Fruit fly (Drosophila melanogaster) whole organism, embryonic: ENCODE data around the gene pico.

ENCODE experiments used
- Aef1 ChIP-seq: fragments of 200-800 bp; sonication (Bioruptor generic); IDR thresholded peaks from 3 replicates; pipeline ENCODE4 v1.3.6; 2022; ENCODE audit warnings: missing biosample characterization, missing genetic modification characterization
- Blimp-1 ChIP-seq: fragments of 200-800 bp; sonication (Bioruptor generic); optimal IDR thresholded peaks from 3 replicates; lab custom pipeline; 2018; ENCODE audit warnings: missing biosample characterization, missing genetic modification characterization, mild to moderate bottlenecking, moderate library complexity, missing genetic modification reagents
- CG10321 ChIP-seq: fragments of 200-800 bp; sonication (Bioruptor generic); IDR thresholded peaks from 2 replicates; pipeline ENCODE4 v1.3.6; 2022; ENCODE audit warnings: missing biosample characterization, missing genetic modification characterization
- CG12104 ChIP-seq: fragments of 200-800 bp; sonication (Bioruptor generic); optimal IDR thresholded peaks from 3 replicates; lab custom pipeline; 2016; ENCODE audit warnings: missing biosample characterization, missing genetic modification characterization
- CG12219 ChIP-seq: fragments of 200-800 bp; sonication (Bioruptor generic); optimal IDR thresholded peaks from 3 replicates; lab custom pipeline; 2018; ENCODE audit warnings: missing biosample characterization, mild to moderate bottlenecking, missing genetic modification characterization
- CG12391 ChIP-seq: fragments of 200-800 bp; sonication (Bioruptor generic); optimal IDR thresholded peaks from 3 replicates; lab custom pipeline; 2018; ENCODE audit warnings: missing biosample characterization, mild to moderate bottlenecking, missing genetic modification characterization, moderate library complexity
- CG12659 ChIP-seq: fragments of 200-800 bp; sonication (Bioruptor generic); optimal IDR thresholded peaks from 3 replicates; lab custom pipeline; 2017; ENCODE audit warnings: mild to moderate bottlenecking, missing biosample characterization, missing genetic modification reagents, missing genetic modification characterization
- CG15479 ChIP-seq: fragments of 200-800 bp; sonication (Bioruptor generic); optimal IDR thresholded peaks from 3 replicates; lab custom pipeline; 2019; ENCODE audit warnings: missing biosample characterization, mild to moderate bottlenecking, missing genetic modification characterization, moderate library complexity
- CG1602 ChIP-seq: fragments of 200-800 bp; sonication (Bioruptor generic); optimal IDR thresholded peaks from 3 replicates; lab custom pipeline; 2016; ENCODE audit warnings: missing biosample characterization, missing genetic modification characterization
- CG1603 ChIP-seq: fragments of 200-800 bp; sonication (Bioruptor generic); optimal IDR thresholded peaks from 2 replicates; lab custom pipeline; 2019; ENCODE audit warnings: missing biosample characterization, mild to moderate bottlenecking, missing genetic modification characterization, moderate library complexity
- CG17359 ChIP-seq: fragments of 200-800 bp; sonication (Bioruptor generic); optimal IDR thresholded peaks from 3 replicates; lab custom pipeline; 2018; ENCODE audit warnings: missing biosample characterization, mild to moderate bottlenecking, missing genetic modification characterization, moderate library complexity
- CG17385 ChIP-seq: fragments of 200-800 bp; sonication (Bioruptor generic); optimal IDR thresholded peaks from 3 replicates; lab custom pipeline; 2018; ENCODE audit warnings: missing biosample characterization, mild to moderate bottlenecking, missing genetic modification characterization
- CG17612 ChIP-seq: fragments of 200-800 bp; sonication (Bioruptor generic); IDR thresholded peaks from 2 replicates; pipeline ENCODE4 v1.3.6; 2022; ENCODE audit warnings: missing biosample characterization, missing genetic modification characterization
- CG1832 ChIP-seq: fragments of 200-800 bp; sonication (Bioruptor generic); optimal IDR thresholded peaks from 2 replicates; lab custom pipeline; 2017; ENCODE audit warnings: missing biosample characterization, mild to moderate bottlenecking, missing genetic modification characterization, inconsistent platforms
- CG18599 ChIP-seq: fragments of 200-800 bp; sonication (Bioruptor generic); optimal IDR thresholded peaks from 3 replicates; lab custom pipeline; 2017; ENCODE audit warnings: missing biosample characterization, missing genetic modification characterization, mild to moderate bottlenecking, moderate library complexity, missing genetic modification reagents
- CG31224 ChIP-seq: fragments of 200-800 bp; sonication (Bioruptor generic); IDR thresholded peaks from 2 replicates; pipeline ENCODE4 v1.3.6; 2022; ENCODE audit warnings: missing biosample characterization, missing genetic modification characterization
- CG33557 ChIP-seq: fragments of 200-800 bp; sonication (Bioruptor generic); optimal IDR thresholded peaks from 2 replicates; lab custom pipeline; 2019; ENCODE audit warnings: missing biosample characterization, mild to moderate bottlenecking, missing genetic modification characterization, moderate library complexity
- CG4360 ChIP-seq: fragments of 200-800 bp; sonication (Bioruptor generic); IDR thresholded peaks from 2 replicates; pipeline ENCODE4 v1.3.6; 2022; ENCODE audit warnings: missing biosample characterization, missing genetic modification characterization
- CG5245 ChIP-seq: fragments of 200-800 bp; sonication (Bioruptor generic); optimal IDR thresholded peaks from 3 replicates; lab custom pipeline; 2016; ENCODE audit warnings: missing biosample characterization, missing genetic modification characterization
- CG7357 ChIP-seq: fragments of 200-800 bp; sonication (Bioruptor generic); IDR thresholded peaks from 3 replicates; pipeline ENCODE4 v1.3.6; 2022; ENCODE audit warnings: missing biosample characterization, missing genetic modification characterization
- CG7372 ChIP-seq: fragments of 200-800 bp; sonication (Bioruptor generic); IDR thresholded peaks from 2 replicates; pipeline ENCODE4 v1.3.6; 2022; ENCODE audit warnings: missing biosample characterization, missing genetic modification characterization
- CG8290 ChIP-seq, 3 experiments: fragments of 200-800 bp; sonication (Bioruptor generic); optimal IDR thresholded peaks; 2 replicates each; lab custom pipeline; 2016 to 2019; ENCODE audit warnings: missing biosample characterization in 3 of 3, missing genetic modification characterization in 3 of 3, mild to moderate bottlenecking in 2 of 3, moderate library complexity in 1 of 3
- CG8359 ChIP-seq: fragments of 200-800 bp; sonication (Bioruptor generic); optimal IDR thresholded peaks from 2 replicates; lab custom pipeline; 2017; ENCODE audit warnings: missing biosample characterization, mild to moderate bottlenecking, missing genetic modification characterization, borderline replicate concordance
- CG9727 ChIP-seq: fragments of 200-800 bp; sonication (Bioruptor generic); optimal IDR thresholded peaks from 3 replicates; lab custom pipeline; 2017; ENCODE audit warnings: missing biosample characterization, mild to moderate bottlenecking, missing genetic modification characterization
- CTCF ChIP-seq: fragments of 200-800 bp; sonication (Bioruptor generic); optimal IDR thresholded peaks from 2 replicates; lab custom pipeline; 2017; ENCODE audit warnings: missing biosample characterization, mild to moderate bottlenecking, missing genetic modification characterization, moderate library complexity
- Dip2 ChIP-seq: fragments of 200-800 bp; sonication (Bioruptor generic); IDR thresholded peaks from 2 replicates; pipeline ENCODE4 v1.3.6; 2022; ENCODE audit warnings: missing biosample characterization, missing genetic modification characterization
- Doc3 ChIP-seq: fragments of 200-800 bp; sonication (Bioruptor generic); IDR thresholded peaks from 3 replicates; pipeline ENCODE4 v1.3.6; 2022; ENCODE audit warnings: missing biosample characterization, missing genetic modification characterization; ENCODE audit not compliant: partially characterized antibody
- HLH54F ChIP-seq: fragments of 200-800 bp; sonication (Bioruptor generic); optimal IDR thresholded peaks from 3 replicates; lab custom pipeline; 2016; ENCODE audit warnings: missing biosample characterization, missing genetic modification characterization
- Hand ChIP-seq: fragments of 200-800 bp; sonication (Bioruptor generic); optimal IDR thresholded peaks from 2 replicates; lab custom pipeline; 2017; ENCODE audit warnings: mild to moderate bottlenecking, missing biosample characterization, missing genetic modification reagents, missing genetic modification characterization
- Mad ChIP-seq: fragments of 200-800 bp; sonication (Bioruptor generic); optimal IDR thresholded peaks from 2 replicates; lab custom pipeline; 2016; ENCODE audit warnings: missing biosample characterization, missing genetic modification characterization
- Med ChIP-seq: fragments of 200-800 bp; sonication (Bioruptor generic); peaks from one replicate; lab custom pipeline; 2016; ENCODE audit warnings: missing biosample characterization, missing genetic modification characterization, mild to moderate bottlenecking, inconsistent platforms, moderate library complexity
- Nf-YC ChIP-seq: fragments of 200-800 bp; optimal IDR thresholded peaks from 3 replicates; lab custom pipeline; 2019; ENCODE audit warnings: missing biosample characterization, mild to moderate bottlenecking, missing genetic modification characterization, moderate library complexity
- Optix ChIP-seq: fragments of 200-800 bp; sonication (Bioruptor generic); IDR thresholded peaks from 3 replicates; pipeline ENCODE4 v1.3.6; 2022; ENCODE audit warnings: missing biosample characterization, missing genetic modification characterization
- Pdp1 ChIP-seq, 2 experiments: fragments of 200-800 bp; sonication (Bioruptor generic); optimal IDR thresholded peaks; 3 replicates each; lab custom pipeline; 2016; ENCODE audit warnings: missing biosample characterization in 2 of 2, missing genetic modification characterization in 2 of 2, mild to moderate bottlenecking in 1 of 2, moderate library complexity in 1 of 2
- Sox102F ChIP-seq: fragments of 200-800 bp; sonication (Bioruptor generic); optimal IDR thresholded peaks from 2 replicates; lab custom pipeline; 2018; ENCODE audit warnings: missing biosample characterization, mild to moderate bottlenecking, missing genetic modification characterization, moderate library complexity
- YL-1 ChIP-seq: fragments of 200-800 bp; sonication (Bioruptor generic); optimal IDR thresholded peaks from 3 replicates; lab custom pipeline; 2017; ENCODE audit warnings: missing biosample characterization, mild to moderate bottlenecking, missing genetic modification characterization
- aop ChIP-seq: fragments of 200-800 bp; sonication (Bioruptor generic); IDR thresholded peaks from 2 replicates; pipeline ENCODE4 v1.3.6; 2022; ENCODE audit warnings: missing biosample characterization, missing genetic modification characterization
- ato ChIP-seq: fragments of 200-800 bp; sonication (Bioruptor generic); IDR thresholded peaks from 2 replicates; pipeline ENCODE4 v1.3.6; 2022; ENCODE audit warnings: missing biosample characterization, missing genetic modification characterization; ENCODE audit not compliant: partially characterized antibody
- bsh ChIP-seq, 2 experiments: fragments of 200-800 bp; sonication (Bioruptor generic); optimal IDR thresholded peaks; 2 replicates each; lab custom pipeline; 2017 to 2018; ENCODE audit warnings: mild to moderate bottlenecking in 2 of 2, missing biosample characterization in 2 of 2, missing genetic modification characterization in 2 of 2, moderate library complexity in 1 of 2
- chinmo ChIP-seq: fragments of 200-800 bp; sonication (Bioruptor generic); IDR thresholded peaks from 4 replicates; pipeline ENCODE4 v1.3.6; 2022; ENCODE audit warnings: missing biosample characterization, missing genetic modification characterization; ENCODE audit not compliant: partially characterized antibody
- crol ChIP-seq: fragments of 200-800 bp; sonication (Bioruptor generic); IDR thresholded peaks from 2 replicates; pipeline ENCODE4 v1.3.6; 2022; ENCODE audit warnings: missing biosample characterization, missing genetic modification characterization
- da ChIP-seq: fragments of 200-800 bp; sonication (Bioruptor generic); optimal IDR thresholded peaks from 2 replicates; lab custom pipeline; 2016; ENCODE audit warnings: missing biosample characterization, missing genetic modification characterization
- dm ChIP-seq: fragments of 200-800 bp; sonication (Bioruptor generic); optimal IDR thresholded peaks from 3 replicates; lab custom pipeline; 2016; ENCODE audit warnings: missing biosample characterization, missing genetic modification characterization
- dmrt11E ChIP-seq: fragments of 200-800 bp; sonication (Bioruptor generic); optimal IDR thresholded peaks from 3 replicates; lab custom pipeline; 2018; ENCODE audit warnings: missing biosample characterization, mild to moderate bottlenecking, missing genetic modification characterization, moderate library complexity
- gcm ChIP-seq: fragments of 200-800 bp; sonication (Bioruptor generic); optimal IDR thresholded peaks from 2 replicates; lab custom pipeline; 2019; ENCODE audit warnings: missing biosample characterization, mild to moderate bottlenecking, missing genetic modification characterization, moderate library complexity
- grau ChIP-seq: fragments of 200-800 bp; optimal IDR thresholded peaks from 3 replicates; lab custom pipeline; 2019; ENCODE audit warnings: missing biosample characterization, mild to moderate bottlenecking, missing genetic modification characterization, moderate library complexity
- lbe ChIP-seq: fragments of 200-800 bp; sonication (Bioruptor generic); optimal IDR thresholded peaks from 2 replicates; lab custom pipeline; 2016; ENCODE audit warnings: missing biosample characterization, mild to moderate bottlenecking, missing genetic modification characterization
- vvl ChIP-seq: fragments of 200-800 bp; sonication (Bioruptor generic); IDR thresholded peaks from 2 replicates; pipeline ENCODE4 v1.3.6; 2022; ENCODE audit warnings: missing biosample characterization, missing genetic modification characterization

Gene pico

DNA sequence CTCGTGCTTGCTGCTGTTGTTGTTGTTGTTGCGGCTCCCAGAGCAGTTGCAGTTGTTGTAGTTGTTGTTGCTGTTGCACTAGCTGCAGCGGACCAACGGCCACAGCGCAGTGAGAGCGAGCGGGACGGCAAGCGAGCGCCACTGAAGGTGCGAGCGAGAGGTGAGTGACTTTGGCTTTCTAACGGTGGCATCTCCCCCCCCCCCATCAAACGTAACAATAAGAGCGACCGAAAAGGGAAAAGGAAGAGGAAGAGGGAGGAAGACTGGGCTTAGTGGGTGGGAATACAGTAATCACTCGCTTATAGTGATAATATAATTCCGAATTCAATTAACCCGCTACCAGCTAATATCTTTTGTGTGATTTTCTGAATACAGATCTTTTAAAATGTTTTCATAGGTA, 15.1 kb upstream of the pico start (continued):
- peak; percentile 78 for TF ChIP-seq Med (GFP tag; lab: Kevin White, UChicago)
- peak; percentile 43 for TF ChIP-seq Nf-YC (tag; lab: Kevin White, UChicago)
- peak in 1 of 2 experiments; percentile 23 for TF ChIP-seq bsh (GFP tag; optimal IDR thresholded peaks at IDR 0.05; lab: Kevin White, UChicago)
- TF ChIP-seq CG1603 (tag; lab: Kevin White, UChicago): peak; percentile 15
- peak in 1 of 2 experiments; percentile 15 for TF ChIP-seq Pdp1 (GFP tag; optimal IDR thresholded peaks at IDR 0.05; lab: Kevin White, UChicago)
- peak; percentile 81 for TF ChIP-seq grau (tag; lab: Kevin White, UChicago)
- TF ChIP-seq Aef1 (GFP tag; lab: Robert Waterston, UW): peak; percentile 23; the same call in 1 of the 3 replicates
- TF ChIP-seq CG17385 (GFP tag; lab: Kevin White, UChicago): peak; percentile 59
- 0 out of 2 replicates have a peak, but pooled peaks have one; percentile 8 for TF ChIP-seq vvl (GFP tag; lab: Robert Waterston, UW)
- TF ChIP-seq CG8290 (GFP tag; optimal IDR thresholded peaks at IDR 0.05; lab: Kevin White, UChicago): no peak
- peak in 1 of 2 experiments; percentile 6 for TF ChIP-seq CG8290 (tag; optimal IDR thresholded peaks at IDR 0.05; lab: Kevin White, UChicago)
- no peak for TF ChIP-seq CG33557 (GFP tag; lab: Kevin White, UChicago)
- peak; percentile 11 for TF ChIP-seq Sox102F (GFP tag; lab: Kevin White, UChicago)
- TF ChIP-seq CG12219: no peak
- TF ChIP-seq CTCF (GFP tag; lab: Kevin White, UChicago): no peak
- TF ChIP-seq CG12391 (tag; lab: Kevin White, UChicago): peak; percentile 24
- TF ChIP-seq CG1832: peak; percentile 89
- peak; percentile 98 for TF ChIP-seq CG4360 (GFP tag; lab: Robert Waterston, UW)
- TF ChIP-seq CG31224 (GFP tag; lab: Robert Waterston, UW): no peak
- TF ChIP-seq CG18599 (GFP tag; lab: Kevin White, UChicago): peak; percentile 18
- TF ChIP-seq CG10321 (GFP tag; lab: Robert Waterston, UW): peak; percentile 83
- TF ChIP-seq Hand (GFP tag; lab: Kevin White, UChicago): no peak
- peak; percentile 1 for TF ChIP-seq da (GFP tag; lab: Kevin White, UChicago)
- TF ChIP-seq crol (GFP tag; lab: Robert Waterston, UW): peak; percentile 91
- peak; percentile 35 for TF ChIP-seq Blimp-1
- TF ChIP-seq dmrt11E: no peak

DNA sequence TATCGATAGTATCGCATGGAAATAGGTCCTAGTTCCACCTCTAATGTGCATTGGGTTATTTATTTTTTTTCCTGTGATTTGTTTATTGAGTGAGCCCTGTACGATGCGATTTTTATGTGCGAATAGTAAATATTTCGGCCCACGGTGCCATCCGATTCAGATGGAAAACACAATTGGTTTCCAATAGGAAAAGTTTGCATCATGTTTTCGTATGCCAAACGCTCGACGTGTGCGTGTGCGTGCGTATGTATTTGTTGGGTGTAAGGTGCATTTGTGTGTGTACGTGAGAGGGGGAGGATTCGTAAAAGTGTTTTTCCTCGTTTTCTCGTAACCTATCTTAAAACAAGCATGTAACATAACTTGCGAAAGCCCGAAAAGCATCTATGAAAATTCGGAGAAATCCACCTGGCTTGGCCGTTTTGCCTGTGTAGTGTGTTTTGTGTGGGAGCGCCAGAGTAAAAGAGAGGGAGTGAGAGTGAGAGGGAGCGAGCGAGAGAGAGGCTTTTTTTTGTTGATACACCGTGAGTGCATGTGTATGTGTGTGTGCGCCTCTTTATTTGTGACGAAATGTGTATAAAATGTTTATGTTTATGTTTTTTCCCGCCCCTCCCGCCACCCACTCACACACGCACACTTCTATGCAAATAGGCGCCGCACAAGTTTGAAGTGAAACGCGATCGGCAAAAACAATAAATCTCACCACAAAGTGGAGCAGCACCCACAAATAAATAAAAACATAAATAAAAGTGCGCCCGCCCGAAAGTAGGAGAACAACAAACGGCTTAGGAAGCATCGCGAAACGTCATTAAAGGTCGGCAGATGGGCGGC, 14.5 kb upstream of the pico start, which contains the start of gene Hers:
Gene Hers, plus strand, starts transcription at position 2 of the 828 bp plus-strand sequence.
- TF ChIP-seq Optix (no peak), CG12104 (GFP tag; lab: Kevin White, UChicago) (no peak), gcm (GFP tag; lab: Kevin White, UChicago) (no peak), CG12659 (GFP tag; lab: Kevin White, UChicago) (peak; percentile 42), CG9727 (peak; percentile 10), lbe (GFP tag; lab: Kevin White, UChicago) (no peak), CG1602 (no peak), CG7372 (GFP tag; lab: Robert Waterston, UW) (no peak), dm (GFP tag; lab: Kevin White, UChicago) (no peak), YL-1 (GFP tag; lab: Kevin White, UChicago) (no peak), CG17359 (tag; lab: Kevin White, UChicago) (no peak), chinmo (GFP tag; lab: Robert Waterston, UW) (peak; percentile 3; the same call in 1 of the 4 replicates), CG8359 (no peak), CG17612 (GFP tag; lab: Robert Waterston, UW) (no peak), CG15479 (GFP tag; lab: Kevin White, UChicago) (peak; percentile 40), HLH54F (GFP tag; lab: Kevin White, UChicago) (no peak), Dip2 (no peak), Doc3 (GFP tag; lab: Robert Waterston, UW) (no peak; the same call in 2 of the 3 replicates), Mad (GFP tag; lab: Kevin White, UChicago) (no peak), ato (GFP tag; lab: Robert Waterston, UW) (peak; percentile 90), aop (GFP tag; lab: Robert Waterston, UW) (no peak), CG7357 (GFP tag; lab: Robert Waterston, UW) (no peak), CTCF (GFP tag; lab: Kevin White, UChicago) (no peak), CG5245 (GFP tag; lab: Kevin White, UChicago) (no peak)
